Worm (Caenorhabditis elegans) whole organism, L1 larva: Measurements from ENCODE around the gene unc-16.

Source experiments
- C16A3.4 ChIP-seq: fragments of 150-350 bp; optimal IDR thresholded peaks from 2 replicates; lab custom pipeline; 2014; ENCODE audit warnings: missing biosample characterization, missing genetic modification characterization
- alr-1 ChIP-seq: fragments of 200-800 bp; sonication (Bioruptor generic); optimal IDR thresholded peaks from 2 replicates; lab custom pipeline; 2018; ENCODE audit warnings: borderline replicate concordance, mild to moderate bottlenecking, missing genetic modification characterization, missing compliant biosample characterization
- ama-1 ChIP-seq: fragments of 150-350 bp; optimal IDR thresholded peaks from 2 replicates; lab custom pipeline; 2014
- ceh-63 ChIP-seq: fragments of 200-800 bp; sonication (Bioruptor generic); optimal IDR thresholded peaks from 2 replicates; lab custom pipeline; 2018; ENCODE audit warnings: mild to moderate bottlenecking, missing genetic modification characterization, missing compliant biosample characterization
- ceh-8 ChIP-seq: fragments of 200-800 bp; sonication (Bioruptor generic); optimal IDR thresholded peaks from 2 replicates; lab custom pipeline; 2018; ENCODE audit warnings: mild to moderate bottlenecking, missing genetic modification characterization, moderate library complexity, missing compliant biosample characterization
- ceh-82 ChIP-seq, 3 experiments: fragments of 150-350 bp in 1 of 3; sonication (generic microtip) in 2 of 3; optimal IDR thresholded peaks; 2 replicates each; lab custom pipeline; 2014 to 2017; ENCODE audit warnings: missing biosample characterization in 3 of 3, missing genetic modification characterization in 3 of 3
- dpl-1 ChIP-seq, 3 experiments: fragments of 150-350 bp in 2 of 3; sonication (generic microtip) in 1 of 3; optimal IDR thresholded peaks; 2 replicates each; lab custom pipeline; 2014 to 2017; ENCODE audit warnings: missing biosample characterization in 3 of 3, missing genetic modification characterization in 3 of 3, missing genetic modification reagents in 3 of 3
- dsc-1 ChIP-seq: sonication (generic microtip); optimal IDR thresholded peaks from 2 replicates; lab custom pipeline; 2016; ENCODE audit warnings: mild to moderate bottlenecking, missing genetic modification characterization, missing compliant biosample characterization
- efl-1 ChIP-seq, 4 experiments: fragments of 150-350 bp; optimal IDR thresholded peaks in 3 of 4; peaks in 1 of 4; 1 replicate in 1 of 4; 2 replicates in 3 of 4; lab custom pipeline; 2014; ENCODE audit warnings: missing biosample characterization in 2 of 4, missing genetic modification characterization in 2 of 4, missing genetic modification reagents in 2 of 4
- egl-27 ChIP-seq, 2 experiments: fragments of 150-350 bp in 1 of 2; sonication (generic microtip); optimal IDR thresholded peaks; 3 replicates each; lab custom pipeline; 2017 to 2018; ENCODE audit warnings: missing biosample characterization in 2 of 2, missing genetic modification characterization in 2 of 2, missing genetic modification reagents in 2 of 2
- fos-1 ChIP-seq: fragments of 150-350 bp; optimal IDR thresholded peaks from 2 replicates; lab custom pipeline; 2014; ENCODE audit warnings: missing biosample characterization, missing genetic modification characterization
- hlh-17 ChIP-seq: fragments of 200-800 bp; sonication (Bioruptor generic); optimal IDR thresholded peaks from 2 replicates; lab custom pipeline; 2018; ENCODE audit warnings: missing genetic modification characterization, mild to moderate bottlenecking, missing compliant biosample characterization, moderate library complexity, borderline replicate concordance
- hlh-4 ChIP-seq: sonication (generic microtip); optimal IDR thresholded peaks from 2 replicates; lab custom pipeline; 2016; ENCODE audit warnings: mild to moderate bottlenecking, missing genetic modification characterization, missing compliant biosample characterization
- hpl-2 ChIP-seq: fragments of 150-350 bp; optimal IDR thresholded peaks from 2 replicates; lab custom pipeline; 2014; ENCODE audit warnings: missing biosample characterization, missing genetic modification reagents, missing genetic modification characterization
- isw-1 ChIP-seq: fragments of 200-800 bp; sonication (Bioruptor generic); IDR thresholded peaks from 2 replicates; pipeline ENCODE4 v1.3.6; 2022; ENCODE audit warnings: missing genetic modification characterization, missing compliant biosample characterization
- lin-15B ChIP-seq: fragments of 150-350 bp; sonication (generic microtip); optimal IDR thresholded peaks from 3 replicates; lab custom pipeline; 2014; ENCODE audit warnings: missing biosample characterization, missing genetic modification characterization
- lin-35 ChIP-seq, 2 experiments: fragments of 150-350 bp; optimal IDR thresholded peaks; 2 replicates each; lab custom pipeline; 2014; ENCODE audit warnings: missing biosample characterization in 2 of 2, missing genetic modification characterization in 2 of 2, missing genetic modification reagents in 2 of 2
- lin-39 ChIP-seq: fragments of 150-350 bp; optimal IDR thresholded peaks from 2 replicates; lab custom pipeline; 2014; ENCODE audit warnings: missing biosample characterization, missing genetic modification reagents, missing genetic modification characterization
- mab-9 ChIP-seq: fragments of 200-800 bp; sonication (Bioruptor generic); IDR thresholded peaks from 2 replicates; pipeline ENCODE4 v1.3.6; 2022; ENCODE audit warnings: missing genetic modification reagents, missing genetic modification characterization, missing compliant biosample characterization
- mdl-1 ChIP-seq, 2 experiments: fragments of 150-350 bp; optimal IDR thresholded peaks; 2 replicates each; lab custom pipeline; 2014 to 2017; ENCODE audit warnings: missing biosample characterization in 2 of 2, missing genetic modification characterization in 2 of 2, inconsistent platforms in 1 of 2
- mep-1 ChIP-seq: fragments of 150-350 bp; optimal IDR thresholded peaks from 2 replicates; lab custom pipeline; 2014; ENCODE audit warnings: missing biosample characterization, missing genetic modification characterization
- nhr-237 ChIP-seq: fragments of 150-350 bp; optimal IDR thresholded peaks from 2 replicates; lab custom pipeline; 2014; ENCODE audit warnings: missing biosample characterization, missing genetic modification characterization
- nhr-28 ChIP-seq: fragments of 150-350 bp; optimal IDR thresholded peaks from 2 replicates; lab custom pipeline; 2014; ENCODE audit warnings: missing biosample characterization, missing genetic modification characterization
- nhr-47 ChIP-seq: sonication (generic microtip); optimal IDR thresholded peaks from 2 replicates; lab custom pipeline; 2016; ENCODE audit warnings: mild to moderate bottlenecking, missing genetic modification characterization, moderate library complexity, missing compliant biosample characterization
- nhr-76 ChIP-seq: sonication (generic microtip); optimal IDR thresholded peaks from 2 replicates; lab custom pipeline; 2017; ENCODE audit warnings: missing biosample characterization, missing genetic modification characterization
- nhr-77 ChIP-seq: fragments of 150-350 bp; optimal IDR thresholded peaks from 2 replicates; lab custom pipeline; 2014; ENCODE audit warnings: missing biosample characterization, missing genetic modification characterization
- pqm-1 ChIP-seq: sonication (generic microtip); optimal IDR thresholded peaks from 3 replicates; lab custom pipeline; 2017; ENCODE audit warnings: missing biosample characterization, missing genetic modification characterization
- snu-23 ChIP-seq: sonication (generic microtip); optimal IDR thresholded peaks from 2 replicates; lab custom pipeline; 2016; ENCODE audit warnings: missing genetic modification characterization, missing compliant biosample characterization
- sox-4 ChIP-seq: sonication (generic microtip); optimal IDR thresholded peaks from 2 replicates; lab custom pipeline; 2016; ENCODE audit warnings: missing genetic modification characterization, missing compliant biosample characterization
- sup-37 ChIP-seq: fragments of 200-800 bp; sonication (Bioruptor generic); optimal IDR thresholded peaks from 2 replicates; lab custom pipeline; 2018; ENCODE audit warnings: mild to moderate bottlenecking, missing genetic modification characterization, missing compliant biosample characterization
- unc-62 ChIP-seq: fragments of 150-350 bp; optimal IDR thresholded peaks from 2 replicates; lab custom pipeline; 2014; ENCODE audit warnings: missing biosample characterization, missing genetic modification reagents, missing genetic modification characterization
- zip-4 ChIP-seq: fragments of 200-800 bp; sonication (Bioruptor generic); optimal IDR thresholded peaks from 2 replicates; lab custom pipeline; 2018; ENCODE audit warnings: mild to moderate bottlenecking, missing genetic modification characterization, moderate library complexity, missing compliant biosample characterization

The unc-16 gene

DNA sequence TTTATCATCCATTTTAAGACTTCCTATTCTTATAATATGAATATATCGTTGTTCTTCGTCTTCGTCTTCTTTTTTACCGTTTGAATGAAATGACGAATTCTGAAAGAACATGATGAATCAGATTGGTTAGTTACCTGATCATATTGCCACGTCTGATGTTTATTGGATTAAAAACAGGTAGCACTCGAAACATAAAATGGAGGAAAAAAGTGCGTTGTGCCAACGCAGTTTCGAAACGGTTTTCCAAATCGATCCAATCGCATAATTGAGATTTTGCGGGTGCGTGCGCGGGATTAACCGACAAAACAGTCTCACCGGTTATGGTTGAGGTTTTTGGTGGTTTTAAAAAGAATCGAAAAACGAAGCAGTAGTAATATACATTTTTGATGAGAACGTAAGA lies 49.5 kb downstream of the unc-16 start, which contains the start of gene rom-2:
Gene rom-2, minus strand, starts transcription at position 101 of the 400 bp plus-strand sequence.
- TF ChIP-seq egl-27 (tag; optimal IDR thresholded peaks at IDR 0.05; lab: Kevin White, UChicago) = no peak
- TF ChIP-seq ama-1 (lab: Kevin White, UChicago) = no peak
- TF ChIP-seq ceh-82 (tag; optimal IDR thresholded peaks at IDR 0.05; lab: Kevin White, UChicago) = no peak
- TF ChIP-seq ceh-8 (GFP tag; lab: Kevin White, UChicago) = no peak
- TF ChIP-seq nhr-77 (tag; lab: Kevin White, UChicago) = no peak
- no peak for TF ChIP-seq C16A3.4
- no peak for TF ChIP-seq unc-62 (GFP tag; lab: Kevin White, UChicago)
- TF ChIP-seq alr-1 = no peak

DNA sequence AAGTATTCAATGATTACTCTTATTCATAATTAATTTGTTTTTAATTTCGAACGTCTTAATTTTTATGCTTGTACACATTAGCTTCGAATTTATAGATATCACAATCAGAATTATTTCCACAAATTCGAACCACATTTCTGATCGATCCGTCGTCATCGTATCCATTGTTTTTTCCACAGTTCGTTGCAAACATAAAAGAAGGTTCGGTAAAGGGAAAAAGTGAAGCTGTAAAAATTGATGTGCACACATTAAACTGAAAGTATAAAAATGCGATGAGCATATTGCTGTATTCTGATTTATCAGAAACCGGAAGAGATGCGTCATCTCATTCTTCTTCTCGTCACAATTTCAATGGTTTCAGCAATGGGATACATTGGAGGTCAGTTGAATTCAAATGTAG lies 51.0 kb downstream of the unc-16 start, which contains the start of gene C48B4.12:
Gene C48B4.12, plus strand, starts transcription at position 301 of the 400 bp plus-strand sequence.
- no peak for TF ChIP-seq hlh-4 (tag; lab: Kevin White, UChicago)
- no peak for TF ChIP-seq hpl-2 (GFP tag; lab: Kevin White, UChicago)
- TF ChIP-seq nhr-76 (tag; lab: Kevin White, UChicago) = no peak
- no peak for TF ChIP-seq efl-1 (optimal IDR thresholded peaks at IDR 0.05; lab: Kevin White, UChicago)
- no peak for TF ChIP-seq efl-1 (GFP tag; optimal IDR thresholded peaks at IDR 0.05 in 1 of 2; lab: Kevin White, UChicago)
- TF ChIP-seq pqm-1 = no peak
- TF ChIP-seq sup-37 = no peak
- TF ChIP-seq isw-1 = no peak
- TF ChIP-seq lin-15B (tag; lab: Kevin White, UChicago) = no peak
- no peak for TF ChIP-seq fos-1 (tag; lab: Kevin White, UChicago)

DNA sequence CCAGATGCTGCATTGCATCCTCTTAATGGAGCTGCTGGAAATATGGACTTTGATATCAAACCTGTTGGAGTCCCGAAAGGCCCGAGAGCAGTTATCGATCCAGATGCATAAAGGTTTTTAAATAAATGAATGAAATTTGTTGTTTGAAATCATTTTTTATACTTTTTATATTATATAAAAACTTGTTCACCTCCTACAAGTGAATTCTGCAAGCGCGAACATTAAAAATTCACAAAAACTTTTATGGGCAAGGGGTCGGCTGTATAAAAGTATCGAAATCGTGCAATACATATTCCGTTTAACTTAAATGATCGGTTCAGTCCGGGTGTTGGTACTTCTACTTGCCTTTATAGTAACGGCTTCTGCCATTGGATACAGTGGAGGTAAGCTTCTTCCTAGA lies 52.1 kb downstream of the unc-16 start, which contains the start of gene F58A4.1:
Gene F58A4.1, plus strand, starts transcription at position 301 of the 400 bp plus-strand sequence.
- TF ChIP-seq mab-9 (GFP tag; lab: Robert Waterston, UW) (no peak), sox-4 (no peak), dsc-1 (tag; lab: Kevin White, UChicago) (no peak), nhr-76 (tag; lab: Kevin White, UChicago) (no peak), efl-1 (optimal IDR thresholded peaks at IDR 0.05; lab: Kevin White, UChicago) (no peak), efl-1 (GFP tag; optimal IDR thresholded peaks at IDR 0.05 in 1 of 2; lab: Kevin White, UChicago) (no peak), mdl-1 (tag; optimal IDR thresholded peaks at IDR 0.05; lab: Kevin White, UChicago) (no peak), ceh-63 (GFP tag; lab: Kevin White, UChicago) (no peak), nhr-47 (tag; lab: Kevin White, UChicago) (no peak), nhr-28 (no peak), nhr-237 (no peak), lin-39 (tag; lab: Kevin White, UChicago) (no peak), dpl-1 (GFP tag; optimal IDR thresholded peaks at IDR 0.05; lab: Kevin White, UChicago) (no peak)

DNA sequence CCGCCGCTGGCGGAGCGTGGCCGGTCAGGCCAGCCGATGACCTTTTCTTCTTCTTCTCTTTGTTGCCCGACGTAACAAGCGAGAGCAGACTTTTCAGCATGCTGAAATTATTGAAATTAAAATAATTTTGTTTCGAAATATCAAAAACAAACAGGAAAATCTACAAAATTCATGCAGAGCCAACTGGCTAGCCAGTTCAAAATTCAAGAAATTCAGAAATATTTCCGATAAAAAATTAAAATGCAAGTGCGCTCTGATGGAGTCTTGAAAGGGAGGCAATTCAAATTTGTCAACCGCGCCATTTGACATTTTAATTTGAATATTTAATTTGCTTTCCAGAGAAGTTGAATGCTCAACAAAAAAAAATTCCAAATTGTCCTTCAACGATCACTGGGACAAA lies 54.6 kb downstream of the unc-16 start, which contains the start of gene F58A4.2:
Gene F58A4.2, minus strand, starts transcription at position 101 of the 400 bp plus-strand sequence.
- no peak for TF ChIP-seq lin-35 (GFP tag; optimal IDR thresholded peaks at IDR 0.05; lab: Kevin White, UChicago)
- TF ChIP-seq ceh-82 (tag; optimal IDR thresholded peaks at IDR 0.05; lab: Kevin White, UChicago) = no peak
- TF ChIP-seq zip-4 (GFP tag; lab: Kevin White, UChicago) = no peak
- no peak for TF ChIP-seq snu-23 (GFP tag; lab: Kevin White, UChicago)
- no peak for TF ChIP-seq nhr-77 (tag; lab: Kevin White, UChicago)
- no peak for TF ChIP-seq hlh-17 (GFP tag; lab: Kevin White, UChicago)
- TF ChIP-seq mep-1 (tag; lab: Kevin White, UChicago) = no peak
- peak in 1 of 2 experiments; percentile 79 for TF ChIP-seq efl-1 (optimal IDR thresholded peaks at IDR 0.05; lab: Kevin White, UChicago)
- TF ChIP-seq efl-1 (GFP tag; optimal IDR thresholded peaks at IDR 0.05 in 1 of 2; lab: Kevin White, UChicago) = peak in 1 of 2 experiments; percentile 19
